Worm (Caenorhabditis elegans) whole organism, young adult: Measurements from ENCODE around the gene ndx-2.
A peak's percentile ranks its signal among the peaks of the same experiment; 100 is the strongest.

Experiments used
- B0336.3 ChIP-seq: fragments of 200-800 bp; sonication (Bioruptor generic); IDR thresholded peaks from 2 replicates; pipeline ENCODE4 v1.3.6; 2022; ENCODE audit warnings: missing genetic modification characterization, missing compliant biosample characterization
- D2030.7 ChIP-seq: fragments of 200-800 bp; sonication (Bioruptor generic); IDR thresholded peaks from 2 replicates; pipeline ENCODE4 v1.3.6; 2022; ENCODE audit warnings: missing genetic modification reagents, missing genetic modification characterization, missing compliant biosample characterization
- F23B12.7 ChIP-seq: sonication (generic microtip); optimal IDR thresholded peaks from 2 replicates; lab custom pipeline; 2017; ENCODE audit warnings: missing genetic modification characterization, mild to moderate bottlenecking, missing compliant biosample characterization, antibody characterized with exemption, moderate library complexity; ENCODE audit not compliant: insufficient read depth
- F37B4.10 ChIP-seq: fragments of 200-800 bp; sonication (Bioruptor generic); IDR thresholded peaks from 2 replicates; pipeline ENCODE4 v1.3.6; 2022; ENCODE audit warnings: missing genetic modification characterization, missing compliant biosample characterization
- F52B5.7 ChIP-seq: sonication (generic microtip); optimal IDR thresholded peaks from 2 replicates; lab custom pipeline; 2016; ENCODE audit warnings: mild to moderate bottlenecking, missing genetic modification characterization, missing compliant biosample characterization
- K12H6.12 ChIP-seq: fragments of 200-800 bp; sonication (Bioruptor generic); optimal IDR thresholded peaks from 2 replicates; lab custom pipeline; 2018; ENCODE audit warnings: mild to moderate bottlenecking, missing genetic modification characterization, missing compliant biosample characterization
- Y56A3A.18 ChIP-seq: fragments of 200-800 bp; sonication (Bioruptor generic); IDR thresholded peaks from 2 replicates; pipeline ENCODE4 v1.3.6; 2022; ENCODE audit warnings: missing genetic modification reagents, missing genetic modification characterization, missing compliant biosample characterization
- ZK185.1 ChIP-seq: sonication (generic microtip); optimal IDR thresholded peaks from 2 replicates; lab custom pipeline; 2016; ENCODE audit warnings: mild to moderate bottlenecking, missing genetic modification characterization, missing compliant biosample characterization; ENCODE audit not compliant: poor library complexity, severe bottlenecking
- akir-1 ChIP-seq: fragments of 200-800 bp; sonication (Bioruptor generic); optimal IDR thresholded peaks from 2 replicates; lab custom pipeline; 2018; ENCODE audit warnings: mild to moderate bottlenecking, missing genetic modification characterization, moderate library complexity, missing compliant biosample characterization
- bed-2 ChIP-seq: fragments of 200-800 bp; sonication (Bioruptor generic); IDR thresholded peaks from 2 replicates; pipeline ENCODE4 v1.3.6; 2022; ENCODE audit warnings: missing genetic modification reagents, missing genetic modification characterization, missing compliant biosample characterization
- cebp-1 ChIP-seq, 2 experiments: fragments of 200-800 bp in 1 of 2; sonication (Bioruptor generic) in 1 of 2; sonication (generic microtip) in 1 of 2; IDR thresholded peaks in 1 of 2; optimal IDR thresholded peaks in 1 of 2; 2 replicates each; pipeline versions ENCODE4 v1.3.6 to Lab custom; 2017 to 2022; ENCODE audit warnings: missing compliant biosample characterization in 2 of 2, missing genetic modification characterization in 2 of 2, mild to moderate bottlenecking in 1 of 2, missing genetic modification reagents in 1 of 2, moderate library complexity in 1 of 2
- cebp-2 ChIP-seq: fragments of 200-800 bp; sonication (Bioruptor generic); IDR thresholded peaks from 2 replicates; pipeline ENCODE4 v1.3.6; 2022; ENCODE audit warnings: missing genetic modification characterization, missing compliant biosample characterization
- ceh-79 ChIP-seq: sonication (generic microtip); optimal IDR thresholded peaks from 2 replicates; lab custom pipeline; 2017; ENCODE audit warnings: mild to moderate bottlenecking, missing genetic modification characterization, missing compliant biosample characterization
- ceh-91 ChIP-seq: fragments of 200-800 bp; sonication (Bioruptor generic); IDR thresholded peaks from 2 replicates; pipeline ENCODE4 v1.3.6; 2022; ENCODE audit warnings: missing genetic modification reagents, missing genetic modification characterization, missing compliant biosample characterization
- egrh-3 ChIP-seq: fragments of 200-800 bp; sonication (Bioruptor generic); IDR thresholded peaks from 2 replicates; pipeline ENCODE4 v1.3.6; 2022; ENCODE audit warnings: missing genetic modification reagents, missing genetic modification characterization, missing compliant biosample characterization
- ekl-4 ChIP-seq: fragments of 200-800 bp; sonication (Bioruptor generic); IDR thresholded peaks from 2 replicates; pipeline ENCODE4 v1.3.6; 2022; ENCODE audit warnings: missing genetic modification reagents, missing genetic modification characterization, missing compliant biosample characterization
- fkh-3 ChIP-seq: sonication (generic microtip); optimal IDR thresholded peaks from 2 replicates; lab custom pipeline; 2016; ENCODE audit warnings: mild to moderate bottlenecking, missing genetic modification characterization, missing compliant biosample characterization
- let-607 ChIP-seq, 2 experiments: fragments of 200-800 bp in 1 of 2; sonication (Bioruptor generic) in 1 of 2; sonication (generic microtip) in 1 of 2; optimal IDR thresholded peaks; 2 replicates each; lab custom pipeline; 2016 to 2018; ENCODE audit warnings: mild to moderate bottlenecking in 2 of 2, missing compliant biosample characterization in 2 of 2, missing genetic modification characterization in 2 of 2, moderate library complexity in 2 of 2, missing genotype in 1 of 2
- lsl-1 ChIP-seq: fragments of 200-800 bp; sonication (Bioruptor generic); optimal IDR thresholded peaks from 2 replicates; lab custom pipeline; 2018; ENCODE audit warnings: mild to moderate bottlenecking, missing genetic modification characterization, moderate library complexity, missing compliant biosample characterization
- madf-10 ChIP-seq: sonication (generic microtip); optimal IDR thresholded peaks from 2 replicates; lab custom pipeline; 2016; ENCODE audit warnings: mild to moderate bottlenecking, missing genetic modification characterization, missing compliant biosample characterization
- madf-6 ChIP-seq: fragments of 200-800 bp; sonication (Bioruptor generic); IDR thresholded peaks from 2 replicates; pipeline ENCODE4 v1.3.6; 2022; ENCODE audit warnings: missing genetic modification reagents, missing genetic modification characterization, missing compliant biosample characterization
- mcd-1 ChIP-seq: fragments of 200-800 bp; sonication (Bioruptor generic); IDR thresholded peaks from 2 replicates; pipeline ENCODE4 v1.3.6; 2022; ENCODE audit warnings: missing genetic modification reagents, missing genetic modification characterization, missing compliant biosample characterization
- mxl-1 ChIP-seq: sonication (generic microtip); optimal IDR thresholded peaks from 2 replicates; lab custom pipeline; 2016; ENCODE audit warnings: missing genetic modification characterization, missing compliant biosample characterization
- nfyb-1 ChIP-seq: fragments of 200-800 bp; sonication (Bioruptor generic); IDR thresholded peaks from 2 replicates; pipeline ENCODE4 v1.3.6; 2022; ENCODE audit warnings: missing genetic modification reagents, missing genetic modification characterization, missing compliant biosample characterization
- nhr-120 ChIP-seq: fragments of 200-800 bp; sonication (Bioruptor generic); IDR thresholded peaks from 2 replicates; pipeline ENCODE4 v1.3.6; 2022; ENCODE audit warnings: missing genetic modification characterization, missing compliant biosample characterization
- nhr-179 ChIP-seq: sonication (generic microtip); optimal IDR thresholded peaks from 2 replicates; lab custom pipeline; 2016; ENCODE audit warnings: mild to moderate bottlenecking, missing genetic modification characterization, missing compliant biosample characterization
- nhr-90 ChIP-seq: sonication (generic microtip); optimal IDR thresholded peaks from 2 replicates; lab custom pipeline; 2016; ENCODE audit warnings: missing genotype, mild to moderate bottlenecking, missing genetic modification characterization, missing compliant biosample characterization
- pbrm-1 ChIP-seq: fragments of 200-800 bp; sonication (Bioruptor generic); IDR thresholded peaks from 2 replicates; pipeline ENCODE4 v1.3.6; 2022; ENCODE audit warnings: missing genetic modification reagents, missing genetic modification characterization, missing compliant biosample characterization
- rec-8 ChIP-seq, 2 experiments: sonication (generic microtip); optimal IDR thresholded peaks; 2 replicates each; lab custom pipeline; 2016; ENCODE audit warnings: mild to moderate bottlenecking in 2 of 2, missing genetic modification characterization in 2 of 2, missing genetic modification reagents in 2 of 2, missing genotype in 2 of 2, missing biosample characterization in 1 of 2, missing compliant biosample characterization in 1 of 2, moderate library complexity in 1 of 2
- sdz-38 ChIP-seq: sonication (generic microtip); optimal IDR thresholded peaks from 2 replicates; lab custom pipeline; 2016; ENCODE audit warnings: missing genotype, missing genetic modification characterization, missing compliant biosample characterization
- snpc-4 ChIP-seq, 5 experiments: fragments of 150-350 bp in 1 of 5; sonication (generic microtip) in 4 of 5; optimal IDR thresholded peaks; 2 replicates each; lab custom pipeline; 2014 to 2018; ENCODE audit warnings: missing genetic modification characterization in 5 of 5, missing biosample characterization in 3 of 5, antibody characterized with exemption in 2 of 5, mild to moderate bottlenecking in 2 of 5, missing compliant biosample characterization in 2 of 5, missing genotype in 2 of 5, moderate library complexity in 2 of 5, missing genetic modification reagents in 1 of 5
- tlf-1 ChIP-seq: fragments of 200-800 bp; sonication (Bioruptor generic); optimal IDR thresholded peaks from 2 replicates; lab custom pipeline; 2018; ENCODE audit warnings: mild to moderate bottlenecking, missing genetic modification characterization, missing compliant biosample characterization
- zfh-2 ChIP-seq: fragments of 200-800 bp; sonication (Bioruptor generic); conservative IDR thresholded peaks from 2 replicates; pipeline ENCODE4 v1.3.6; 2022; ENCODE audit warnings: missing genetic modification reagents, missing genetic modification characterization, missing compliant biosample characterization
- zim-3 ChIP-seq: sonication (generic microtip); optimal IDR thresholded peaks from 2 replicates; lab custom pipeline; 2017; ENCODE audit warnings: mild to moderate bottlenecking, missing genetic modification characterization, moderate library complexity, missing compliant biosample characterization
- ztf-6 ChIP-seq: fragments of 200-800 bp; sonication (Bioruptor generic); IDR thresholded peaks from 2 replicates; pipeline ENCODE4 v1.3.6; 2022; ENCODE audit warnings: missing genetic modification reagents, missing genetic modification characterization, missing compliant biosample characterization

ndx-2 gene

ce11 chrV:2698826-2699225 lies 34.0 kb upstream of the ndx-2 start, which contains the start of gene nuo-5 (continued):
- TF ChIP-seq rec-8 (tag; optimal IDR thresholded peaks at IDR 0.05; lab: Kevin White, UChicago) (no peak), sdz-38 (tag; lab: Kevin White, UChicago) (no peak), K12H6.12 (tag; lab: Kevin White, UChicago) (no peak), cebp-2 (no peak), bed-2 (GFP tag; lab: Robert Waterston, UW) (no peak), ceh-91 (GFP tag; lab: Robert Waterston, UW) (no peak), Y56A3A.18 (GFP tag; lab: Robert Waterston, UW) (no peak), mxl-1 (tag; lab: Kevin White, UChicago) (no peak), D2030.7 (GFP tag; lab: Robert Waterston, UW) (no peak), mcd-1 (GFP tag; lab: Robert Waterston, UW) (peak; percentile 51), ztf-6 (GFP tag; lab: Robert Waterston, UW) (no peak), akir-1 (no peak), nhr-120 (GFP tag; lab: Robert Waterston, UW) (0 out of 2 replicates have a peak, but pooled peaks have one; percentile 37), B0336.3 (0 out of 2 replicates have a peak, but pooled peaks have one; percentile 46), F37B4.10 (no peak), zim-3 (tag; lab: Kevin White, UChicago) (no peak)

DNA sequence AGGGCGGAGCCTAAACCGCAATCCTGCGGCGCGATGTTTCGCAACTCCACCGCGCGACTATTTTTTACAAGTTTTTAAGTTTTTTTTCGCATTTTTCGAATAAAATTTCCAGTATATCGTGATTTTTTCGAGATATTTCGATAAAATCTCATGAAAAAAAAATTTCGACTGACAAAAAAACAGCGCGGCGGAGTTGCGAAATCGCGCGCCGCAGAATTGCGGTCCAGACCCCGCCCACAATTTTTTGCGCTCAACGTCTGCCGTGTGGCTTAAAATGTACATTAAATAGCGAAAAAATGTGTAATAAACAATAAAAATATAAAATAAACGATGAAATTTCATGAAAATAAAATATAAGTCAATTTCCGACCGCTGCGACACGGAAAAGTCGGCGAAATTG lies 32.9 kb upstream of the ndx-2 start:
- TF ChIP-seq F23B12.7 (peak; percentile 31), akir-1 (no peak), snpc-4 (GFP tag; optimal IDR thresholded peaks at IDR 0.05; lab: Kevin White, UChicago) (peak; percentile 14), snpc-4 (tag; optimal IDR thresholded peaks at IDR 0.05; lab: Kevin White, UChicago) (no peak), let-607 (tag; optimal IDR thresholded peaks at IDR 0.05; lab: Kevin White, UChicago) (no peak), lsl-1 (peak; percentile 1), madf-10 (tag; lab: Kevin White, UChicago) (peak; percentile 3), madf-6 (0 out of 2 replicates have a peak, but pooled peaks have one; percentile 16), fkh-3 (tag; lab: Kevin White, UChicago) (no peak), cebp-1 (GFP tag; IDR thresholded peaks at IDR 0.05; lab: Robert Waterston, UW) (peak; percentile 63; the same call in 1 of the 2 replicates), cebp-1 (tag; optimal IDR thresholded peaks at IDR 0.05; lab: Kevin White, UChicago) (peak; percentile 94), ZK185.1 (tag; lab: Kevin White, UChicago) (no peak), mcd-1 (GFP tag; lab: Robert Waterston, UW) (peak; percentile 46; the same call in 1 of the 2 replicates), nhr-179 (tag; lab: Kevin White, UChicago) (no peak), nhr-90 (tag; lab: Kevin White, UChicago) (no peak), pbrm-1 (GFP tag; lab: Robert Waterston, UW) (no peak), nfyb-1 (GFP tag; lab: Robert Waterston, UW) (no peak), ekl-4 (GFP tag; lab: Robert Waterston, UW) (no peak), egrh-3 (0 out of 2 replicates have a peak, but pooled peaks have one; percentile 15)

ce11 chrV:2695935-2696334 lies 31.1 kb upstream of the ndx-2 start, which contains the start of gene Y45G12B.3:
TSS of gene Y45G12B.3 (minus strand) at chrV:2696254.
- TF ChIP-seq ceh-79, result no peak
- TF ChIP-seq egrh-3, result peak; percentile 41; the same call in 1 of the 2 replicates
- no peak for TF ChIP-seq F52B5.7
- TF ChIP-seq tlf-1 (GFP tag; lab: Kevin White, UChicago), result no peak
- TF ChIP-seq akir-1, result no peak
- TF ChIP-seq zfh-2 (GFP tag; lab: Robert Waterston, UW), result peak; percentile 79
